Worm (Caenorhabditis elegans) whole organism, dauer: Measurements from ENCODE around the gene C47E12.12.

ENCODE experiments used
- unc-62 ChIP-seq: sonication (generic microtip); optimal IDR thresholded peaks from 2 replicates; lab custom pipeline; 2017; ENCODE audit warnings: missing biosample characterization, missing genetic modification reagents, missing genetic modification characterization

C47E12.12 gene

ce11 chrIV:9972629-9973028 lies at the start of gene C47E12.12, which contains the start of gene C47E12.10:
C47E12.12 (minus strand) TSS chrIV:9972729.
C47E12.10 (plus strand) TSS chrIV:9972800.
- TF ChIP-seq unc-62 (GFP tag; lab: Kevin White, UChicago): no peak

- TF ChIP-seq unc-62 (GFP tag; lab: Kevin White, UChicago): no peak
Observed at ce11 chrIV:10021283-10021682, 48.8 kb upstream of the C47E12.12 start, which contains the start of gene F44D12.19. F44D12.19 (plus strand) TSS chrIV:10021583.

- TF ChIP-seq unc-62 (GFP tag; lab: Kevin White, UChicago): no peak
Observed at ce11 chrIV:10017633-10018032, 45.1 kb upstream of the C47E12.12 start, which contains the start of gene F44D12.2. F44D12.2 (minus strand) TSS chrIV:10017733.

- no peak for TF ChIP-seq unc-62 (GFP tag; lab: Kevin White, UChicago)
Observed at ce11 chrIV:10016977-10017376, 44.4 kb upstream of the C47E12.12 start, which contains the start of gene ent-7. ent-7 (plus strand) TSS chrIV:10017277.

- TF ChIP-seq unc-62 (GFP tag; lab: Kevin White, UChicago): no peak
Observed at ce11 chrIV:10009536-10009935, 37.0 kb upstream of the C47E12.12 start, which contains the start of gene magu-4. magu-4 (plus strand) TSS chrIV:10009753.

- no peak for TF ChIP-seq unc-62 (GFP tag; lab: Kevin White, UChicago)
Observed at ce11 chrIV:10007758-10008157, 35.2 kb upstream of the C47E12.12 start.

ce11 chrIV:10006792-10007191 lies 34.3 kb upstream of the C47E12.12 start, which contains the start of gene C47E12.13:
C47E12.13 (minus strand) TSS chrIV:10006892.
- TF ChIP-seq unc-62 (GFP tag; lab: Kevin White, UChicago): no peak

- no peak for TF ChIP-seq unc-62 (GFP tag; lab: Kevin White, UChicago)
Observed at ce11 chrIV:10003372-10003771, 30.8 kb upstream of the C47E12.12 start, which contains the start of the genes C47E12.2 and sars-1. C47E12.2 (minus strand) TSS chrIV:10003502. sars-1 (plus strand) TSS chrIV:10003726.

- no peak for TF ChIP-seq unc-62 (GFP tag; lab: Kevin White, UChicago)
Observed at ce11 chrIV:10001748-10002147, 29.2 kb upstream of the C47E12.12 start, which contains the start of gene C47E12.3. C47E12.3 (minus strand) TSS chrIV:10001848.

- no peak for TF ChIP-seq unc-62 (GFP tag; lab: Kevin White, UChicago)
Observed at ce11 chrIV:9998487-9999218, 26.1 kb upstream of the C47E12.12 start, which contains the start of gene pyp-1. pyp-1 (minus strand) TSS chrIV:9998925.

ce11 chrIV:9994895-9995394 lies 22.4 kb upstream of the C47E12.12 start, which contains the start of gene uba-1:
uba-1 (minus strand) TSS chrIV:9994945.
- no peak for TF ChIP-seq unc-62 (GFP tag; lab: Kevin White, UChicago)

ce11 chrIV:9993403-9994132 lies 21.0 kb upstream of the C47E12.12 start:
- no peak for TF ChIP-seq unc-62 (GFP tag; lab: Kevin White, UChicago)

ce11 chrIV:9989416-9989815 lies 16.9 kb upstream of the C47E12.12 start:
- TF ChIP-seq unc-62 (GFP tag; lab: Kevin White, UChicago): no peak

- TF ChIP-seq unc-62 (GFP tag; lab: Kevin White, UChicago): no peak
Observed at ce11 chrIV:9982895-9983294, 10.4 kb upstream of the C47E12.12 start, which contains the start of gene mam-2. mam-2 (plus strand) TSS chrIV:9983195.

- TF ChIP-seq unc-62 (GFP tag; lab: Kevin White, UChicago): no peak
Observed at ce11 chrIV:9982226-9982794, 9.8 kb upstream of the C47E12.12 start, which contains the start of gene rrp-1. rrp-1 (minus strand) TSS chrIV:9982276.
